Worm (Caenorhabditis elegans) whole organism, L2 larva: ENCODE data around the gene ctf-4.

Source experiments
- C34F6.9 ChIP-seq: fragments of 150-350 bp; optimal IDR thresholded peaks from 2 replicates; lab custom pipeline; 2014; ENCODE audit warnings: missing biosample characterization, missing genetic modification characterization
- F13H6.1 ChIP-seq: sonication (generic microtip); optimal IDR thresholded peaks from 2 replicates; lab custom pipeline; 2016; ENCODE audit warnings: missing genetic modification characterization, missing compliant biosample characterization
- R02D3.7 ChIP-seq: fragments of 150-350 bp; optimal IDR thresholded peaks from 2 replicates; lab custom pipeline; 2014; ENCODE audit warnings: missing biosample characterization, missing genetic modification characterization
- Y55F3AM.14 ChIP-seq: fragments of 200-800 bp; sonication (Bioruptor generic); optimal IDR thresholded peaks from 2 replicates; lab custom pipeline; 2018; ENCODE audit warnings: mild to moderate bottlenecking, missing genetic modification characterization, missing compliant biosample characterization
- ZK546.5 ChIP-seq: sonication (generic microtip); optimal IDR thresholded peaks from 2 replicates; lab custom pipeline; 2017; ENCODE audit warnings: missing biosample characterization, missing genetic modification characterization
- alr-1 ChIP-seq: fragments of 150-350 bp; optimal IDR thresholded peaks from 2 replicates; lab custom pipeline; 2014; ENCODE audit warnings: missing biosample characterization, missing genetic modification characterization
- aly-2 ChIP-seq: fragments of 150-350 bp; optimal IDR thresholded peaks from 2 replicates; lab custom pipeline; 2014; ENCODE audit warnings: missing biosample characterization, missing genetic modification characterization
- ama-1 ChIP-seq: fragments of 150-350 bp; optimal IDR thresholded peaks from 2 replicates; lab custom pipeline; 2018; ENCODE audit warnings: inconsistent platforms
- blmp-1 ChIP-seq: sonication (generic microtip); optimal IDR thresholded peaks from 2 replicates; lab custom pipeline; 2017; ENCODE audit warnings: missing genetic modification characterization, mild to moderate bottlenecking, missing compliant biosample characterization, antibody characterized with exemption, moderate library complexity; ENCODE audit not compliant: insufficient read depth
- ceh-16 ChIP-seq: fragments of 150-350 bp; optimal IDR thresholded peaks from 2 replicates; lab custom pipeline; 2014; ENCODE audit warnings: missing biosample characterization, missing genetic modification characterization
- crh-2 ChIP-seq: sonication (generic microtip); optimal IDR thresholded peaks from 2 replicates; lab custom pipeline; 2017; ENCODE audit warnings: missing biosample characterization, missing genetic modification characterization
- dmd-4 ChIP-seq: sonication (generic microtip); optimal IDR thresholded peaks from 2 replicates; lab custom pipeline; 2017; ENCODE audit warnings: missing biosample characterization, missing genetic modification characterization
- egl-27 ChIP-seq: sonication (generic microtip); optimal IDR thresholded peaks from 3 replicates; lab custom pipeline; 2017; ENCODE audit warnings: missing biosample characterization, missing genetic modification reagents, missing genetic modification characterization
- fos-1 ChIP-seq: fragments of 150-350 bp; optimal IDR thresholded peaks from 2 replicates; lab custom pipeline; 2014; ENCODE audit warnings: missing biosample characterization, missing genetic modification characterization
- gmeb-1 ChIP-seq: fragments of 150-350 bp; optimal IDR thresholded peaks from 2 replicates; lab custom pipeline; 2014; ENCODE audit warnings: missing biosample characterization, missing genetic modification characterization
- lin-13 ChIP-seq: fragments of 150-350 bp; optimal IDR thresholded peaks from 2 replicates; lab custom pipeline; 2014; ENCODE audit warnings: missing biosample characterization, missing genetic modification reagents, missing genetic modification characterization
- lin-39 ChIP-seq: fragments of 150-350 bp; optimal IDR thresholded peaks from 2 replicates; lab custom pipeline; 2014; ENCODE audit warnings: missing biosample characterization, missing genetic modification reagents, missing genetic modification characterization
- lsy-2 ChIP-seq, 2 experiments: fragments of 150-350 bp in 1 of 2; sonication (generic microtip) in 1 of 2; optimal IDR thresholded peaks; 2 replicates each; lab custom pipeline; 2014 to 2017; ENCODE audit warnings: missing biosample characterization in 2 of 2, missing genetic modification characterization in 2 of 2
- mab-5 ChIP-seq: fragments of 150-350 bp; optimal IDR thresholded peaks from 2 replicates; lab custom pipeline; 2014; ENCODE audit warnings: missing biosample characterization, missing genetic modification characterization
- mbf-1 ChIP-seq: sonication (generic microtip); optimal IDR thresholded peaks from 2 replicates; lab custom pipeline; 2017; ENCODE audit warnings: missing biosample characterization, missing genetic modification characterization
- mdl-1 ChIP-seq, 2 experiments: fragments of 150-350 bp in 1 of 2; sonication (generic microtip) in 1 of 2; optimal IDR thresholded peaks; 2 replicates each; lab custom pipeline; 2017; ENCODE audit warnings: missing biosample characterization in 2 of 2, missing genetic modification characterization in 2 of 2
- nhr-10 ChIP-seq: sonication (generic microtip); optimal IDR thresholded peaks from 2 replicates; lab custom pipeline; 2017; ENCODE audit warnings: missing biosample characterization, missing genetic modification characterization
- nhr-11 ChIP-seq: fragments of 150-350 bp; optimal IDR thresholded peaks from 2 replicates; lab custom pipeline; 2014; ENCODE audit warnings: missing biosample characterization, missing genetic modification characterization
- nhr-129 ChIP-seq: fragments of 150-350 bp; optimal IDR thresholded peaks from 2 replicates; lab custom pipeline; 2014; ENCODE audit warnings: missing biosample characterization, missing genetic modification characterization
- nhr-21 ChIP-seq: fragments of 150-350 bp; optimal IDR thresholded peaks from 2 replicates; lab custom pipeline; 2014; ENCODE audit warnings: missing biosample characterization, missing genetic modification characterization
- nhr-237 ChIP-seq: fragments of 150-350 bp; optimal IDR thresholded peaks from 2 replicates; lab custom pipeline; 2014; ENCODE audit warnings: missing biosample characterization, missing genetic modification characterization
- nhr-25 ChIP-seq: fragments of 150-350 bp; sonication (generic microtip); optimal IDR thresholded peaks from 3 replicates; lab custom pipeline; 2014; ENCODE audit warnings: missing biosample characterization, missing genetic modification characterization
- nhr-6 ChIP-seq: fragments of 150-350 bp; optimal IDR thresholded peaks from 2 replicates; lab custom pipeline; 2014; ENCODE audit warnings: missing biosample characterization, missing genetic modification characterization
- sem-4 ChIP-seq: fragments of 150-350 bp; optimal IDR thresholded peaks from 2 replicates; lab custom pipeline; 2014; ENCODE audit warnings: missing biosample characterization, missing genetic modification reagents, missing genetic modification characterization
- sma-3 ChIP-seq: sonication (generic microtip); optimal IDR thresholded peaks from 2 replicates; lab custom pipeline; 2016; ENCODE audit warnings: missing genetic modification reagents, missing genetic modification characterization, missing compliant biosample characterization
- sma-9 ChIP-seq, 2 experiments: fragments of 150-350 bp in 1 of 2; sonication (generic microtip) in 1 of 2; optimal IDR thresholded peaks; 2 replicates each; lab custom pipeline; 2014 to 2016; ENCODE audit warnings: missing genetic modification characterization in 2 of 2, mild to moderate bottlenecking in 1 of 2, missing biosample characterization in 1 of 2, missing compliant biosample characterization in 1 of 2, missing genetic modification reagents in 1 of 2, moderate library complexity in 1 of 2
- snpc-4 ChIP-seq: fragments of 150-350 bp; optimal IDR thresholded peaks from 2 replicates; lab custom pipeline; 2014; ENCODE audit warnings: missing biosample characterization, missing genetic modification characterization
- unc-39 ChIP-seq: fragments of 150-350 bp; optimal IDR thresholded peaks from 2 replicates; lab custom pipeline; 2014; ENCODE audit warnings: missing biosample characterization, missing genetic modification characterization
- unc-55 ChIP-seq: fragments of 150-350 bp; sonication (generic microtip); optimal IDR thresholded peaks from 3 replicates; lab custom pipeline; 2014; ENCODE audit warnings: missing biosample characterization, missing genetic modification reagents, missing genetic modification characterization
- zag-1 ChIP-seq: fragments of 150-350 bp; optimal IDR thresholded peaks from 2 replicates; lab custom pipeline; 2014; ENCODE audit warnings: missing biosample characterization, missing genetic modification characterization
- ztf-1 ChIP-seq: fragments of 200-800 bp; sonication (Bioruptor generic); conservative IDR thresholded peaks from 2 replicates; pipeline ENCODE4 v1.3.6; 2022; ENCODE audit warnings: missing genetic modification characterization, missing compliant biosample characterization
- ztf-11 ChIP-seq: sonication (generic microtip); optimal IDR thresholded peaks from 2 replicates; lab custom pipeline; 2017; ENCODE audit warnings: missing biosample characterization, missing genetic modification characterization
- ztf-4 ChIP-seq: fragments of 150-350 bp; optimal IDR thresholded peaks from 2 replicates; lab custom pipeline; 2014; ENCODE audit warnings: missing biosample characterization, missing genetic modification characterization

ctf-4 gene

DNA sequence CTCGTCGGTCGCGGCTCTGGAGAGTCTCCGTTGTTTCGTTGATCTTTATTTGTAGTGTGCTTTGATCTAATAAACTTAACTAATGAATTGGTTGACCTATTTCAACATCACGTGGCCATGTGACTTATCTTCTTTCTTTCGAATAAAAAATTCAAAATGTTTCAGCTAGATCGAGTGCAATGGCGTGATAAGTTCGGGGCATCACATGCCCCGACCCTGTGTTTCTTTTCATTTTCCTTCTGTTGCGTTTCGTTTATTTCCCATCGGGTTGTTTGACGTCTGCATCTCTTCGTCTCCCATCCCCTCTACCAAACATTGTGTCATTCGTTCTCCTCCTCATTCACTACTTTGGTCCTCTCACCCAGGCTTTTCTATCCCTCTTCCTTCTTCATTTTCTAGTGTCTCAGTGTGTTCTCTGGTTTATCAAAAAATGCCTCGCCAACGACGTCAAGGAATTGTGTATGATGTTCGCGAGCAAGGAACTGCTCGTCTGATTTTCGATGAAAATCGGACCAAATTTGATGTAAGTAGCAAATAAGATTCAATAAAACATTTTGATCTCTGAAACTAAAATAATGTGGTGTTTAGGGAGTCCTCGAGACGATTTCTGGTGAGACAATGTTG, 13.6 kb downstream of the ctf-4 start, which contains the start of gene F17C11.4:
Gene F17C11.4 (plus strand): TSS at position 206 of the 624 bp plus-strand sequence.
- TF ChIP-seq Y55F3AM.14 (GFP tag; lab: Kevin White, UChicago) = peak; percentile 86
- peak; percentile 58 for TF ChIP-seq gmeb-1 (tag; lab: Kevin White, UChicago)
- peak; percentile 75 for TF ChIP-seq sma-3 (GFP tag; lab: Kevin White, UChicago)
- peak; percentile 88 for TF ChIP-seq ztf-4 (tag; lab: Kevin White, UChicago)
- TF ChIP-seq unc-39 (tag; lab: Kevin White, UChicago) = no peak
- TF ChIP-seq ceh-16 = no peak
- TF ChIP-seq nhr-25 (tag; lab: Kevin White, UChicago) = peak; percentile 90
- TF ChIP-seq mab-5 (tag; lab: Kevin White, UChicago) = peak; percentile 39
- peak; percentile 96 for TF ChIP-seq sma-9 (GFP tag; optimal IDR thresholded peaks at IDR 0.05; lab: Kevin White, UChicago)
- no peak for TF ChIP-seq sma-9 (tag; optimal IDR thresholded peaks at IDR 0.05; lab: Kevin White, UChicago)
- peak; percentile 57 for TF ChIP-seq crh-2 (tag; lab: Kevin White, UChicago)
- TF ChIP-seq aly-2 (tag; lab: Kevin White, UChicago) = no peak
- peak in 1 of 2 experiments; percentile 84 for TF ChIP-seq lsy-2 (tag; optimal IDR thresholded peaks at IDR 0.05; lab: Kevin White, UChicago)
- TF ChIP-seq unc-55 (GFP tag; lab: Kevin White, UChicago) = peak; percentile 4
- TF ChIP-seq C34F6.9 (tag; lab: Kevin White, UChicago) = peak; percentile 85
- TF ChIP-seq mdl-1 (tag; optimal IDR thresholded peaks at IDR 0.05; lab: Kevin White, UChicago) = peak; percentile 28 to 85
- TF ChIP-seq lin-13 (GFP tag; lab: Kevin White, UChicago) = peak; percentile 59
- peak; percentile 91 for TF ChIP-seq F13H6.1 (tag; lab: Kevin White, UChicago)
- peak; percentile 72 for TF ChIP-seq nhr-6 (tag; lab: Kevin White, UChicago)
- no peak for TF ChIP-seq ztf-1 (GFP tag; lab: Robert Waterston, UW)
- TF ChIP-seq ztf-11 (tag; lab: Kevin White, UChicago) = no peak
- TF ChIP-seq nhr-237 (tag; lab: Kevin White, UChicago) = no peak
- TF ChIP-seq zag-1 (tag; lab: Kevin White, UChicago) = peak; percentile 54
- TF ChIP-seq nhr-10 (tag; lab: Kevin White, UChicago) = no peak
- peak; percentile 81 for TF ChIP-seq nhr-21
- TF ChIP-seq egl-27 (tag; lab: Kevin White, UChicago) = peak; percentile 49
- peak; percentile 88 for TF ChIP-seq ama-1 (lab: Kevin White, UChicago)
- TF ChIP-seq nhr-129 = peak; percentile 96
- TF ChIP-seq blmp-1 (tag; lab: Kevin White, UChicago) = peak; percentile 76
- TF ChIP-seq sem-4 (tag; lab: Kevin White, UChicago) = peak; percentile 70
- peak; percentile 66 for TF ChIP-seq fos-1 (tag; lab: Kevin White, UChicago)
- no peak for TF ChIP-seq lin-39 (tag; lab: Kevin White, UChicago)
- no peak for TF ChIP-seq ZK546.5 (tag; lab: Kevin White, UChicago)
- TF ChIP-seq snpc-4 (tag; lab: Kevin White, UChicago) = peak; percentile 48
- no peak for TF ChIP-seq nhr-11 (tag; lab: Kevin White, UChicago)

DNA sequence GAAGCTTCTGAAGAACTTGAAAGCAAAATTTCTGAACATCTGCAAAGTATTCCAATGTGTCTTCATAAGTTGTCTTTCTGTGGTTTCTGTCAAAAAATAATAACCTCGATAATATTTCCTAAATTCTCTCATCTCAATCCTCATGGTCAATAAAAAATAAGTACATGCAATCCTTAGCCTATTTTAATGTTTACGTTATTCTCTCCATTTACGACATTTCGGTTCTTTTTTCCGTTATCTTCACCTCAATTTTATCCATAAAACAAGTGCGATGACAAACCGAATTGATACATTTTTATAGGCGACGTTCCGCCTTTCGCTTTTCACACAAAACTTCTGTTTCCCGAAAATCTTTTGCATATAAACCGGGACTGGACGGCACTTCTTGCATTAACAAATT, 15.8 kb downstream of the ctf-4 start, which contains the start of gene col-153:
Gene col-153 (plus strand): TSS at position 301 of the 400 bp plus-strand sequence.
- TF ChIP-seq blmp-1 (tag; lab: Kevin White, UChicago) = no peak
- no peak for TF ChIP-seq alr-1 (tag; lab: Kevin White, UChicago)
- TF ChIP-seq dmd-4 (tag; lab: Kevin White, UChicago) = no peak
- no peak for TF ChIP-seq nhr-21
- TF ChIP-seq unc-55 (GFP tag; lab: Kevin White, UChicago) = no peak
- no peak for TF ChIP-seq ceh-16
- TF ChIP-seq mbf-1 (tag; lab: Kevin White, UChicago) = no peak
- TF ChIP-seq ztf-4 (tag; lab: Kevin White, UChicago) = no peak
- no peak for TF ChIP-seq ama-1 (lab: Kevin White, UChicago)
- TF ChIP-seq Y55F3AM.14 (GFP tag; lab: Kevin White, UChicago) = no peak
- TF ChIP-seq ztf-1 (GFP tag; lab: Robert Waterston, UW) = no peak
- TF ChIP-seq nhr-11 (tag; lab: Kevin White, UChicago) = no peak
- no peak for TF ChIP-seq R02D3.7 (tag; lab: Kevin White, UChicago)
- TF ChIP-seq sem-4 (tag; lab: Kevin White, UChicago) = no peak
